Fruit fly (Drosophila melanogaster) whole organism, embryonic: ENCODE measurements around the gene Esyt2.

Experiments
- B-H1 ChIP-seq: fragments of 200-800 bp; sonication (Bioruptor generic); IDR thresholded peaks from 3 replicates; pipeline ENCODE4 v1.3.6; 2022; ENCODE audit warnings: missing biosample characterization, missing genetic modification characterization
- Blimp-1 ChIP-seq: fragments of 200-800 bp; sonication (Bioruptor generic); optimal IDR thresholded peaks from 3 replicates; lab custom pipeline; 2018; ENCODE audit warnings: missing biosample characterization, missing genetic modification characterization, mild to moderate bottlenecking, moderate library complexity, missing genetic modification reagents
- CG11398 ChIP-seq: fragments of 200-800 bp; sonication (Bioruptor generic); optimal IDR thresholded peaks from 2 replicates; lab custom pipeline; 2016; ENCODE audit warnings: missing biosample characterization, missing genetic modification characterization
- CG12219 ChIP-seq: fragments of 200-800 bp; sonication (Bioruptor generic); optimal IDR thresholded peaks from 3 replicates; lab custom pipeline; 2018; ENCODE audit warnings: missing biosample characterization, mild to moderate bottlenecking, missing genetic modification characterization
- CG13894 ChIP-seq: fragments of 200-800 bp; sonication (Bioruptor generic); optimal IDR thresholded peaks from 3 replicates; lab custom pipeline; 2018; ENCODE audit warnings: missing biosample characterization, mild to moderate bottlenecking, missing genetic modification characterization, moderate library complexity
- CG14667 ChIP-seq: fragments of 200-800 bp; sonication (Bioruptor generic); IDR thresholded peaks from 2 replicates; pipeline ENCODE4 v1.3.6; 2022; ENCODE audit warnings: missing biosample characterization, missing genetic modification characterization
- CG1603 ChIP-seq: fragments of 200-800 bp; sonication (Bioruptor generic); optimal IDR thresholded peaks from 2 replicates; lab custom pipeline; 2019; ENCODE audit warnings: missing biosample characterization, mild to moderate bottlenecking, missing genetic modification characterization, moderate library complexity
- CG1647 ChIP-seq: fragments of 200-800 bp; sonication (Bioruptor generic); optimal IDR thresholded peaks from 3 replicates; lab custom pipeline; 2016; ENCODE audit warnings: missing biosample characterization, missing genetic modification characterization
- CG17568 ChIP-seq: fragments of 200-800 bp; sonication (Bioruptor generic); optimal IDR thresholded peaks from 2 replicates; lab custom pipeline; 2018; ENCODE audit warnings: missing biosample characterization, mild to moderate bottlenecking, missing genetic modification characterization, moderate library complexity
- CG17612 ChIP-seq: fragments of 200-800 bp; sonication (Bioruptor generic); IDR thresholded peaks from 2 replicates; pipeline ENCODE4 v1.3.6; 2022; ENCODE audit warnings: missing biosample characterization, missing genetic modification characterization
- CG1792 ChIP-seq: fragments of 200-800 bp; sonication (Bioruptor generic); optimal IDR thresholded peaks from 2 replicates; lab custom pipeline; 2016; ENCODE audit warnings: missing biosample characterization, missing genetic modification characterization
- CG2116 ChIP-seq: fragments of 200-800 bp; sonication (Bioruptor generic); optimal IDR thresholded peaks from 3 replicates; lab custom pipeline; 2018; ENCODE audit warnings: missing biosample characterization, mild to moderate bottlenecking, missing genetic modification characterization
- CG2678 ChIP-seq: fragments of 200-800 bp; sonication (Bioruptor generic); optimal IDR thresholded peaks from 3 replicates; lab custom pipeline; 2019; ENCODE audit warnings: missing biosample characterization, mild to moderate bottlenecking, missing genetic modification characterization, moderate library complexity
- CG4707 ChIP-seq: fragments of 200-800 bp; sonication (Bioruptor generic); optimal IDR thresholded peaks from 2 replicates; lab custom pipeline; 2018; ENCODE audit warnings: missing biosample characterization, mild to moderate bottlenecking, missing genetic modification characterization, moderate library complexity
- CG7839 ChIP-seq: fragments of 200-800 bp; sonication (Bioruptor generic); optimal IDR thresholded peaks from 3 replicates; lab custom pipeline; 2018; ENCODE audit warnings: missing biosample characterization, mild to moderate bottlenecking, missing genetic modification characterization, moderate library complexity
- CG8765 ChIP-seq: fragments of 200-800 bp; sonication (Bioruptor generic); IDR thresholded peaks from 2 replicates; pipeline ENCODE4 v1.3.6; 2022; ENCODE audit warnings: missing biosample characterization, missing genetic modification characterization
- CHES-1-like ChIP-seq: fragments of 200-800 bp; sonication (Bioruptor generic); optimal IDR thresholded peaks from 2 replicates; lab custom pipeline; 2016; ENCODE audit warnings: missing biosample characterization, missing genetic modification characterization
- CTCF ChIP-seq: fragments of 200-800 bp; sonication (Bioruptor generic); optimal IDR thresholded peaks from 2 replicates; lab custom pipeline; 2017; ENCODE audit warnings: missing biosample characterization, mild to moderate bottlenecking, missing genetic modification characterization, moderate library complexity
- D19B ChIP-seq: fragments of 200-800 bp; sonication (Bioruptor generic); optimal IDR thresholded peaks from 2 replicates; lab custom pipeline; 2017; ENCODE audit warnings: missing biosample characterization, mild to moderate bottlenecking, missing genetic modification characterization
- Dfd ChIP-seq, 2 experiments: fragments of >200 bp; optimal IDR thresholded peaks; 2 replicates each; lab custom pipeline; 2017; ENCODE audit warnings: missing biosample characterization in 2 of 2, missing genetic modification characterization in 2 of 2
- Hey ChIP-seq: fragments of 200-800 bp; sonication (Bioruptor generic); optimal IDR thresholded peaks from 3 replicates; lab custom pipeline; 2018; ENCODE audit warnings: missing biosample characterization, mild to moderate bottlenecking, missing genetic modification characterization
- Lhr ChIP-seq: fragments of 200-800 bp; sonication (Bioruptor generic); optimal IDR thresholded peaks from 3 replicates; lab custom pipeline; 2017; ENCODE audit warnings: mild to moderate bottlenecking, missing biosample characterization, missing genetic modification reagents, missing genetic modification characterization
- Mad ChIP-seq: fragments of 200-800 bp; sonication (Bioruptor generic); optimal IDR thresholded peaks from 2 replicates; lab custom pipeline; 2016; ENCODE audit warnings: missing biosample characterization, missing genetic modification characterization
- Ssrp ChIP-seq: fragments of 200-800 bp; sonication (Bioruptor generic); optimal IDR thresholded peaks from 2 replicates; lab custom pipeline; 2018; ENCODE audit warnings: missing biosample characterization, mild to moderate bottlenecking, missing genetic modification characterization, moderate library complexity
- Usf ChIP-seq: fragments of 200-800 bp; sonication (Bioruptor generic); optimal IDR thresholded peaks from 2 replicates; lab custom pipeline; 2017; ENCODE audit warnings: missing genotype, missing biosample characterization, missing genetic modification characterization
- ase ChIP-seq: fragments of 200-800 bp; sonication (Bioruptor generic); IDR thresholded peaks from 3 replicates; pipeline ENCODE4 v1.3.6; 2022; ENCODE audit warnings: missing biosample characterization, missing genetic modification characterization
- bab2 ChIP-seq: fragments of 200-800 bp; sonication (Bioruptor generic); optimal IDR thresholded peaks from 2 replicates; lab custom pipeline; 2016; ENCODE audit warnings: missing biosample characterization, missing genetic modification characterization
- bigmax ChIP-seq: fragments of 200-800 bp; sonication (Bioruptor generic); optimal IDR thresholded peaks from 2 replicates; lab custom pipeline; 2018; ENCODE audit warnings: missing biosample characterization, mild to moderate bottlenecking, missing genetic modification characterization
- btn ChIP-seq: fragments of 200-800 bp; sonication (Bioruptor generic); optimal IDR thresholded peaks from 2 replicates; lab custom pipeline; 2016; ENCODE audit warnings: missing biosample characterization, missing genetic modification characterization
- caup ChIP-seq: fragments of 200-800 bp; sonication (Bioruptor generic); optimal IDR thresholded peaks from 3 replicates; lab custom pipeline; 2017; ENCODE audit warnings: missing biosample characterization, mild to moderate bottlenecking, missing genetic modification characterization, moderate library complexity; ENCODE audit not compliant: severe bottlenecking
- chif ChIP-seq, 2 experiments: fragments of 200-800 bp; sonication (Bioruptor generic); optimal IDR thresholded peaks; 3 replicates each; lab custom pipeline; 2016; ENCODE audit warnings: missing biosample characterization in 2 of 2, missing genetic modification characterization in 2 of 2
- chm ChIP-seq: fragments of 200-800 bp; sonication (Bioruptor generic); IDR thresholded peaks from 2 replicates; pipeline ENCODE4 v1.3.6; 2022; ENCODE audit warnings: missing biosample characterization, missing genetic modification characterization
- chn ChIP-seq: fragments of 200-800 bp; sonication (Bioruptor generic); optimal IDR thresholded peaks from 2 replicates; lab custom pipeline; 2016; ENCODE audit warnings: missing biosample characterization, missing genetic modification characterization
- crc ChIP-seq: fragments of 200-800 bp; sonication (Bioruptor generic); optimal IDR thresholded peaks from 2 replicates; lab custom pipeline; 2016; ENCODE audit warnings: missing biosample characterization, missing genetic modification characterization
- cwo ChIP-seq: fragments of 200-800 bp; sonication (Bioruptor generic); optimal IDR thresholded peaks from 3 replicates; lab custom pipeline; 2017; ENCODE audit warnings: missing biosample characterization, missing genetic modification characterization, mild to moderate bottlenecking, moderate library complexity, missing genetic modification reagents
- emc ChIP-seq: fragments of 200-800 bp; sonication (Bioruptor generic); optimal IDR thresholded peaks from 2 replicates; lab custom pipeline; 2016; ENCODE audit warnings: missing biosample characterization, missing genetic modification characterization
- ftz-f1 ChIP-seq: fragments of 200-800 bp; sonication (Bioruptor generic); optimal IDR thresholded peaks from 2 replicates; lab custom pipeline; 2016; ENCODE audit warnings: missing biosample characterization, missing genetic modification characterization
- gce ChIP-seq: fragments of 200-800 bp; sonication (Bioruptor generic); IDR thresholded peaks from 3 replicates; pipeline ENCODE4 v1.3.6; 2022; ENCODE audit warnings: missing biosample characterization, missing genetic modification characterization
- knrl ChIP-seq: fragments of 200-800 bp; sonication (Bioruptor generic); IDR thresholded peaks from 3 replicates; pipeline ENCODE4 v1.3.6; 2022; ENCODE audit warnings: missing biosample characterization, missing genetic modification characterization; ENCODE audit not compliant: partially characterized antibody
- pfk ChIP-seq: fragments of 200-800 bp; sonication (Bioruptor generic); optimal IDR thresholded peaks from 2 replicates; lab custom pipeline; 2018; ENCODE audit warnings: missing biosample characterization, mild to moderate bottlenecking, missing genetic modification characterization, moderate library complexity
- pnt ChIP-seq: fragments of 200-800 bp; sonication (Bioruptor generic); optimal IDR thresholded peaks from 3 replicates; lab custom pipeline; 2016; ENCODE audit warnings: missing biosample characterization, missing genetic modification characterization
- pzg ChIP-seq: fragments of 200-800 bp; sonication (Bioruptor generic); optimal IDR thresholded peaks from 3 replicates; lab custom pipeline; 2018; ENCODE audit warnings: missing biosample characterization, mild to moderate bottlenecking, missing genetic modification characterization, moderate library complexity
- ranshi ChIP-seq: fragments of 200-800 bp; sonication (Bioruptor generic); IDR thresholded peaks from 2 replicates; pipeline ENCODE4 v1.3.6; 2022; ENCODE audit warnings: missing biosample characterization, missing genetic modification characterization
- scrt ChIP-seq: fragments of 200-800 bp; sonication (Bioruptor generic); optimal IDR thresholded peaks from 2 replicates; lab custom pipeline; 2018; ENCODE audit warnings: missing biosample characterization, mild to moderate bottlenecking, missing genetic modification characterization, moderate library complexity
- sens ChIP-seq: fragments of 200-800 bp; sonication (Bioruptor generic); peaks from one replicate; lab custom pipeline; 2016; ENCODE audit warnings: missing biosample characterization, missing genetic modification characterization
- shn ChIP-seq: fragments of 200-800 bp; sonication (Bioruptor generic); optimal IDR thresholded peaks from 3 replicates; lab custom pipeline; 2016; ENCODE audit warnings: missing biosample characterization, missing genetic modification characterization
- tap ChIP-seq: fragments of 200-800 bp; optimal IDR thresholded peaks from 3 replicates; lab custom pipeline; 2019; ENCODE audit warnings: missing biosample characterization, mild to moderate bottlenecking, missing genetic modification characterization, moderate library complexity
- tin ChIP-seq: fragments of 200-800 bp; sonication (Bioruptor generic); optimal IDR thresholded peaks from 3 replicates; lab custom pipeline; 2016; ENCODE audit warnings: missing biosample characterization, missing genetic modification characterization
- tx ChIP-seq: fragments of 200-800 bp; sonication (Bioruptor generic); optimal IDR thresholded peaks from 2 replicates; lab custom pipeline; 2016; ENCODE audit warnings: missing biosample characterization, missing genetic modification characterization
- unpg ChIP-seq: fragments of 200-800 bp; sonication (Bioruptor generic); optimal IDR thresholded peaks from 3 replicates; lab custom pipeline; 2018; ENCODE audit warnings: missing biosample characterization, mild to moderate bottlenecking, missing genetic modification characterization, moderate library complexity
- z ChIP-seq: fragments of 200-800 bp; sonication (Bioruptor generic); IDR thresholded peaks from 3 replicates; pipeline ENCODE4 v1.3.6; 2022; ENCODE audit warnings: missing biosample characterization, missing genetic modification characterization

Gene Esyt2

DNA sequence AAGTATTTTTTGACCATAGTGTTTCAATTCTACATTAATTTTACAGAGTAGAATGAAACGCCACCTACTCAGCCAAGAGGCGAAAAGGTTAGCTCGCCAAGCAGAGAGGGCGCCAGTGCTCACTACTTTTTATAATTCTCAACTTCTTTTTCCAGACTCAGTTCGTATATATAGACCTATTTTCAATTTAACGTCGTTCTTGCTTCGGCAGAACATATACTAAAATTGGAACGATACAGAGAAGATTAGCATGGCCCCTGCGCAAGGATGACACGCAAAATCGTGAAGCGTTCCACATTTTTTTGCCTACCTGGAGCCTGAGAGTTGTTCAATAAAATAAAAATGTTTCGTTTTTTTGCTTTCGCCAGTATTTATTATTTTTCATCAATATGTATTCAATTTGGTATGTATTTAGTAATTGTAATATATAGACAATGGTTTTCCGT, 12.5 kb downstream of the Esyt2 start (continued):
- TF ChIP-seq CG1647 (GFP tag; lab: Kevin White, UChicago) = peak; percentile 5
- peak; percentile 4 for TF ChIP-seq Usf (GFP tag; lab: Kevin White, UChicago)
- no peak for TF ChIP-seq CG12219
- TF ChIP-seq CG13894 (tag; lab: Kevin White, UChicago) = peak; percentile 88
- TF ChIP-seq Hey (tag; lab: Kevin White, UChicago) = no peak
- peak; percentile 8 for TF ChIP-seq CG2116 (GFP tag; lab: Kevin White, UChicago)
- peak; percentile 81 for TF ChIP-seq tin (GFP tag; lab: Kevin White, UChicago)
- TF ChIP-seq Blimp-1 (GFP tag; lab: Kevin White, UChicago) = peak; percentile 48
- peak; percentile 14 for TF ChIP-seq CG4707 (GFP tag; lab: Kevin White, UChicago)
- peak; percentile 7 for TF ChIP-seq btn (GFP tag; lab: Kevin White, UChicago)
- no peak for TF ChIP-seq tap (tag; lab: Kevin White, UChicago)
- peak; percentile 15 for TF ChIP-seq CG17568 (GFP tag; lab: Kevin White, UChicago)
- peak; percentile 69 for TF ChIP-seq shn
- TF ChIP-seq Mad (GFP tag; lab: Kevin White, UChicago) = peak; percentile 74
- TF ChIP-seq pzg (GFP tag; lab: Kevin White, UChicago) = no peak
- 0 out of 3 replicates have a peak, but pooled peaks have one; percentile 69 for TF ChIP-seq knrl (GFP tag; lab: Robert Waterston, UW)
- TF ChIP-seq ftz-f1 = peak; percentile 61
- peak; percentile 50 for TF ChIP-seq CG2678 (tag; lab: Kevin White, UChicago)
- TF ChIP-seq pfk (GFP tag; lab: Kevin White, UChicago) = peak; percentile 9
- no peak for TF ChIP-seq CG1603 (tag; lab: Kevin White, UChicago)
- peak; percentile 26 for TF ChIP-seq pnt
- TF ChIP-seq chm (GFP tag; lab: Robert Waterston, UW) = peak; percentile 73
- TF ChIP-seq CG8765 (GFP tag; lab: Robert Waterston, UW) = peak; percentile 31; the same call in 1 of the 2 replicates
- TF ChIP-seq chn (GFP tag; lab: Kevin White, UChicago) = peak; percentile 55
- TF ChIP-seq CG7839 (tag; lab: Kevin White, UChicago) = peak; percentile 49
- TF ChIP-seq bab2 (GFP tag; lab: Kevin White, UChicago) = peak; percentile 77
- peak; percentile 57; the same call in 2 of the 3 replicates for TF ChIP-seq ase
- TF ChIP-seq CG11398 (GFP tag; lab: Kevin White, UChicago) = peak; percentile 54
- no peak for TF ChIP-seq emc (GFP tag; lab: Kevin White, UChicago)
- peak; percentile 99 for TF ChIP-seq CTCF
- TF ChIP-seq sens = peak; percentile 91
- no peak for TF ChIP-seq scrt (GFP tag; lab: Kevin White, UChicago)
- TF ChIP-seq chif (GFP tag; optimal IDR thresholded peaks at IDR 0.05; lab: Kevin White, UChicago) = peak; percentile 46 to 84
- TF ChIP-seq B-H1 (GFP tag; lab: Robert Waterston, UW) = no peak; the same call in 2 of the 3 replicates
- no peak for TF ChIP-seq bigmax (GFP tag; lab: Kevin White, UChicago)
- peak; percentile 8 for TF ChIP-seq unpg
- TF ChIP-seq z (GFP tag; lab: Robert Waterston, UW) = no peak
- peak; percentile 72 for TF ChIP-seq Lhr (GFP tag; lab: Kevin White, UChicago)
- peak; percentile 59 for TF ChIP-seq caup (GFP tag; lab: Kevin White, UChicago)
- no peak for TF ChIP-seq Dfd (GFP tag; optimal IDR thresholded peaks at IDR 0.05; lab: Kevin White, UChicago)
- no peak for TF ChIP-seq cwo (GFP tag; lab: Kevin White, UChicago)
- peak; percentile 59; the same call in 1 of the 2 replicates for TF ChIP-seq ranshi (GFP tag; lab: Robert Waterston, UW)
- no peak for TF ChIP-seq gce (GFP tag; lab: Robert Waterston, UW)
- no peak for TF ChIP-seq CG1792 (GFP tag; lab: Kevin White, UChicago)
- peak; percentile 27 for TF ChIP-seq Ssrp (tag; lab: Kevin White, UChicago)
- TF ChIP-seq CHES-1-like (GFP tag; lab: Kevin White, UChicago) = peak; percentile 72
- peak; percentile 45 for TF ChIP-seq tx (GFP tag; lab: Kevin White, UChicago)
- no peak for TF ChIP-seq CG14667 (GFP tag; lab: Robert Waterston, UW)
- no peak for TF ChIP-seq D19B (GFP tag; lab: Kevin White, UChicago)
- no peak for TF ChIP-seq crc
- TF ChIP-seq CG17612 (GFP tag; lab: Robert Waterston, UW) = peak; percentile 31; the same call in 1 of the 2 replicates
